Fruit fly (Drosophila melanogaster) whole organism, embryonic: ENCODE data around the gene CG13896.
A peak's percentile ranks its signal among the peaks of the same experiment; 100 is the strongest.

ENCODE experiments used
- Abd-B ChIP-seq: fragments of 200-800 bp; sonication (Bioruptor generic); optimal IDR thresholded peaks from 2 replicates; lab custom pipeline; 2018; ENCODE audit warnings: missing biosample characterization, mild to moderate bottlenecking, missing genetic modification characterization, moderate library complexity
- Awh ChIP-seq: fragments of 200-800 bp; sonication (Bioruptor generic); IDR thresholded peaks from 2 replicates; pipeline ENCODE4, ENCODE4 v1.3.6; 2022; ENCODE audit warnings: missing biosample characterization, missing genetic modification characterization
- CG10565 ChIP-seq: fragments of 200-800 bp; sonication (Bioruptor generic); optimal IDR thresholded peaks from 3 replicates; lab custom pipeline; 2016; ENCODE audit warnings: missing biosample characterization, mild to moderate bottlenecking, missing genetic modification characterization
- CG14441 ChIP-seq: fragments of 200-800 bp; sonication (Bioruptor generic); IDR thresholded peaks from 2 replicates; pipeline ENCODE4 v1.3.6; 2022; ENCODE audit warnings: missing biosample characterization, missing genetic modification characterization
- CG1602 ChIP-seq: fragments of 200-800 bp; sonication (Bioruptor generic); optimal IDR thresholded peaks from 3 replicates; lab custom pipeline; 2016; ENCODE audit warnings: missing biosample characterization, missing genetic modification characterization
- CG17359 ChIP-seq: fragments of 200-800 bp; sonication (Bioruptor generic); optimal IDR thresholded peaks from 3 replicates; lab custom pipeline; 2018; ENCODE audit warnings: missing biosample characterization, mild to moderate bottlenecking, missing genetic modification characterization, moderate library complexity
- CG2116 ChIP-seq: fragments of 200-800 bp; sonication (Bioruptor generic); optimal IDR thresholded peaks from 3 replicates; lab custom pipeline; 2018; ENCODE audit warnings: missing biosample characterization, mild to moderate bottlenecking, missing genetic modification characterization
- CG32772 ChIP-seq: fragments of 200-800 bp; sonication (Bioruptor generic); IDR thresholded peaks from 2 replicates; pipeline ENCODE4 v1.3.6; 2022; ENCODE audit warnings: missing biosample characterization, missing genetic modification characterization
- CG3407 ChIP-seq: fragments of 200-800 bp; sonication (Bioruptor generic); optimal IDR thresholded peaks from 2 replicates; lab custom pipeline; 2018; ENCODE audit warnings: missing biosample characterization, mild to moderate bottlenecking, missing genetic modification characterization
- CG34422 ChIP-seq: fragments of 200-800 bp; sonication (Bioruptor generic); IDR thresholded peaks from 3 replicates; pipeline ENCODE4 v1.3.6; 2022; ENCODE audit warnings: missing biosample characterization, missing genetic modification characterization
- CG4360 ChIP-seq: fragments of 200-800 bp; sonication (Bioruptor generic); IDR thresholded peaks from 2 replicates; pipeline ENCODE4 v1.3.6; 2022; ENCODE audit warnings: missing biosample characterization, missing genetic modification characterization
- CG4424 ChIP-seq: fragments of 200-800 bp; sonication (Bioruptor generic); optimal IDR thresholded peaks from 3 replicates; lab custom pipeline; 2016; ENCODE audit warnings: missing biosample characterization, missing genetic modification characterization
- CG6175 ChIP-seq: fragments of 200-800 bp; sonication (Bioruptor generic); IDR thresholded peaks from 3 replicates; pipeline ENCODE4 v1.3.6; 2022; ENCODE audit warnings: missing biosample characterization, missing genetic modification characterization
- CG6654 ChIP-seq: fragments of 200-800 bp; sonication (Bioruptor generic); optimal IDR thresholded peaks from 2 replicates; lab custom pipeline; 2017; ENCODE audit warnings: missing biosample characterization, mild to moderate bottlenecking, missing genetic modification characterization
- CG9876 ChIP-seq: fragments of 200-800 bp; sonication (Bioruptor generic); optimal IDR thresholded peaks from 2 replicates; lab custom pipeline; 2016; ENCODE audit warnings: missing biosample characterization, missing genetic modification characterization
- Camta ChIP-seq: fragments of 200-800 bp; sonication (Bioruptor generic); optimal IDR thresholded peaks from 2 replicates; lab custom pipeline; 2016; ENCODE audit warnings: missing biosample characterization, missing genetic modification characterization
- D ChIP-seq, 2 experiments: fragments of 200-800 bp in 1 of 2; fragments of >200 bp in 1 of 2; sonication (Bioruptor generic) in 1 of 2; optimal IDR thresholded peaks; 2 replicates in 1 of 2; 3 replicates in 1 of 2; lab custom pipeline; 2017; ENCODE audit warnings: mild to moderate bottlenecking in 1 of 2, missing biosample characterization in 1 of 2, missing genetic modification characterization in 1 of 2, missing genetic modification reagents in 1 of 2
- D19B ChIP-seq: fragments of 200-800 bp; sonication (Bioruptor generic); optimal IDR thresholded peaks from 2 replicates; lab custom pipeline; 2017; ENCODE audit warnings: missing biosample characterization, mild to moderate bottlenecking, missing genetic modification characterization
- Dad ChIP-seq: fragments of 200-800 bp; sonication (Bioruptor generic); optimal IDR thresholded peaks from 3 replicates; lab custom pipeline; 2016; ENCODE audit warnings: missing biosample characterization, missing genetic modification characterization
- Deaf1 ChIP-seq: fragments of 200-800 bp; optimal IDR thresholded peaks from 3 replicates; lab custom pipeline; 2019; ENCODE audit warnings: missing biosample characterization, mild to moderate bottlenecking, missing genetic modification characterization, moderate library complexity
- E2f2 ChIP-seq: fragments of 200-800 bp; sonication (Bioruptor generic); IDR thresholded peaks from 2 replicates; pipeline ENCODE4 v1.3.6; 2022; ENCODE audit warnings: missing biosample characterization, missing genetic modification characterization
- Lim3 ChIP-seq: fragments of 200-800 bp; sonication (Bioruptor generic); IDR thresholded peaks from 2 replicates; pipeline ENCODE4 v1.3.6; 2022; ENCODE audit warnings: missing biosample characterization, missing genetic modification characterization
- Lpt ChIP-seq: fragments of >200 bp; optimal IDR thresholded peaks from 2 replicates; lab custom pipeline; 2018; ENCODE audit warnings: missing biosample characterization, missing genetic modification characterization
- MESR4 ChIP-seq: fragments of 200-800 bp; sonication (Bioruptor generic); optimal IDR thresholded peaks from 2 replicates; lab custom pipeline; 2018; ENCODE audit warnings: missing biosample characterization, mild to moderate bottlenecking, missing genetic modification characterization, moderate library complexity
- Med ChIP-seq: fragments of 200-800 bp; sonication (Bioruptor generic); peaks from one replicate; lab custom pipeline; 2016; ENCODE audit warnings: missing biosample characterization, missing genetic modification characterization, mild to moderate bottlenecking, inconsistent platforms, moderate library complexity
- NfI ChIP-seq: fragments of 200-800 bp; sonication (Bioruptor generic); optimal IDR thresholded peaks from 3 replicates; lab custom pipeline; 2018; ENCODE audit warnings: missing biosample characterization, mild to moderate bottlenecking, missing genetic modification characterization, moderate library complexity
- PHDP ChIP-seq: fragments of 200-800 bp; sonication (Bioruptor generic); optimal IDR thresholded peaks from 3 replicates; lab custom pipeline; 2018; ENCODE audit warnings: missing biosample characterization, mild to moderate bottlenecking, missing genetic modification characterization, moderate library complexity
- Sin3A ChIP-seq: fragments of >200 bp; optimal IDR thresholded peaks from 2 replicates; lab custom pipeline; 2018
- Sox102F ChIP-seq: fragments of 200-800 bp; sonication (Bioruptor generic); optimal IDR thresholded peaks from 2 replicates; lab custom pipeline; 2018; ENCODE audit warnings: missing biosample characterization, mild to moderate bottlenecking, missing genetic modification characterization, moderate library complexity
- Usf ChIP-seq: fragments of 200-800 bp; sonication (Bioruptor generic); optimal IDR thresholded peaks from 2 replicates; lab custom pipeline; 2017; ENCODE audit warnings: missing genotype, missing biosample characterization, missing genetic modification characterization
- ash1 ChIP-seq: fragments of 200-800 bp; sonication (Bioruptor generic); optimal IDR thresholded peaks from 2 replicates; lab custom pipeline; 2018; ENCODE audit warnings: missing biosample characterization, mild to moderate bottlenecking, missing genetic modification characterization
- bowl ChIP-seq: fragments of 200-800 bp; sonication (Bioruptor generic); IDR thresholded peaks from 2 replicates; pipeline ENCODE4 v1.3.6; 2022; ENCODE audit warnings: missing biosample characterization, missing genetic modification characterization
- caup ChIP-seq: fragments of 200-800 bp; sonication (Bioruptor generic); optimal IDR thresholded peaks from 3 replicates; lab custom pipeline; 2017; ENCODE audit warnings: missing biosample characterization, mild to moderate bottlenecking, missing genetic modification characterization, moderate library complexity; ENCODE audit not compliant: severe bottlenecking
- crc ChIP-seq: fragments of 200-800 bp; sonication (Bioruptor generic); optimal IDR thresholded peaks from 2 replicates; lab custom pipeline; 2016; ENCODE audit warnings: missing biosample characterization, missing genetic modification characterization
- dan ChIP-seq: fragments of 200-800 bp; sonication (Bioruptor generic); IDR thresholded peaks from 2 replicates; pipeline ENCODE4 v1.3.6; 2022; ENCODE audit warnings: missing biosample characterization, missing genetic modification characterization
- dimm ChIP-seq: fragments of 200-800 bp; sonication (Bioruptor generic); IDR thresholded peaks from 2 replicates; pipeline ENCODE4 v1.3.6; 2022; ENCODE audit warnings: missing biosample characterization, missing genetic modification characterization
- eve ChIP-seq, 2 experiments: fragments of >200 bp; optimal IDR thresholded peaks; 2 replicates each; lab custom pipeline; 2017; ENCODE audit warnings: missing biosample characterization in 2 of 2, missing genetic modification characterization in 2 of 2
- hb ChIP-seq: fragments of 200-800 bp; sonication (Bioruptor generic); IDR thresholded peaks from 3 replicates; pipeline ENCODE4 v1.3.6; 2022; ENCODE audit warnings: missing biosample characterization, missing genetic modification characterization; ENCODE audit not compliant: partially characterized antibody
- hbn ChIP-seq: fragments of 200-800 bp; sonication (Bioruptor generic); IDR thresholded peaks from 2 replicates; pipeline ENCODE4 v1.3.6; 2022; ENCODE audit warnings: missing biosample characterization, missing genetic modification characterization; ENCODE audit not compliant: partially characterized antibody
- ind ChIP-seq: fragments of 200-800 bp; sonication (Bioruptor generic); optimal IDR thresholded peaks from 3 replicates; lab custom pipeline; 2016; ENCODE audit warnings: missing biosample characterization, missing genetic modification characterization
- jigr1 ChIP-seq: fragments of 200-800 bp; sonication (Bioruptor generic); IDR thresholded peaks from 3 replicates; pipeline ENCODE4 v1.3.6; 2022; ENCODE audit warnings: missing biosample characterization, missing genetic modification characterization
- nerfin-2 ChIP-seq: fragments of 200-800 bp; sonication (Bioruptor generic); IDR thresholded peaks from 2 replicates; pipeline ENCODE4 v1.3.6; 2022; ENCODE audit warnings: missing biosample characterization, missing genetic modification characterization; ENCODE audit not compliant: partially characterized antibody
- oc ChIP-seq: fragments of 200-800 bp; sonication (Bioruptor generic); optimal IDR thresholded peaks from 2 replicates; lab custom pipeline; 2018; ENCODE audit warnings: missing biosample characterization, mild to moderate bottlenecking, missing genetic modification characterization, moderate library complexity
- pros ChIP-seq: fragments of 200-800 bp; sonication (Bioruptor generic); optimal IDR thresholded peaks from 3 replicates; lab custom pipeline; 2019; ENCODE audit warnings: missing biosample characterization, mild to moderate bottlenecking, missing genetic modification characterization, moderate library complexity
- psq ChIP-seq: fragments of 200-800 bp; sonication (Bioruptor generic); optimal IDR thresholded peaks from 2 replicates; lab custom pipeline; 2017; ENCODE audit warnings: missing biosample characterization, missing genetic modification characterization
- schlank ChIP-seq: fragments of 200-800 bp; sonication (Bioruptor generic); optimal IDR thresholded peaks from 2 replicates; lab custom pipeline; 2018; ENCODE audit warnings: missing biosample characterization, mild to moderate bottlenecking, missing genetic modification characterization
- seq ChIP-seq: fragments of 200-800 bp; sonication (Bioruptor generic); IDR thresholded peaks from 2 replicates; pipeline ENCODE4 v1.3.6; 2022; ENCODE audit warnings: missing biosample characterization, missing genetic modification characterization
- tx ChIP-seq: fragments of 200-800 bp; sonication (Bioruptor generic); optimal IDR thresholded peaks from 2 replicates; lab custom pipeline; 2016; ENCODE audit warnings: missing biosample characterization, missing genetic modification characterization
- vnd ChIP-seq: fragments of 200-800 bp; sonication (Bioruptor generic); IDR thresholded peaks from 3 replicates; pipeline ENCODE4 v1.3.6; 2022; ENCODE audit warnings: missing biosample characterization, missing genetic modification characterization; ENCODE audit not compliant: partially characterized antibody

Gene CG13896

dm6 chr3L:700160-700917, 11.3 kb downstream of the CG13896 start (continued):
- TF ChIP-seq tx (GFP tag; lab: Kevin White, UChicago) = no peak
- TF ChIP-seq CG4360 (GFP tag; lab: Robert Waterston, UW) = no peak
- no peak for TF ChIP-seq CG6175 (GFP tag; lab: Robert Waterston, UW)
- no peak for TF ChIP-seq hbn
- TF ChIP-seq CG17359 (tag; lab: Kevin White, UChicago) = peak; percentile 69
- TF ChIP-seq Usf (GFP tag; lab: Kevin White, UChicago) = no peak
- peak; percentile 9 for TF ChIP-seq CG1602
- peak; percentile 61 for TF ChIP-seq caup (GFP tag; lab: Kevin White, UChicago)
- TF ChIP-seq D19B (GFP tag; lab: Kevin White, UChicago) = peak; percentile 49
- TF ChIP-seq Lim3 = no peak
- no peak for TF ChIP-seq eve (GFP tag; optimal IDR thresholded peaks at IDR 0.05; lab: Kevin White, UChicago)
- TF ChIP-seq Abd-B = no peak
- TF ChIP-seq PHDP (tag; lab: Kevin White, UChicago) = peak; percentile 84
- TF ChIP-seq MESR4 = no peak
- no peak for TF ChIP-seq CG9876 (GFP tag; lab: Kevin White, UChicago)
- TF ChIP-seq seq (GFP tag; lab: Robert Waterston, UW) = peak; percentile 40; the same call in 1 of the 2 replicates
- TF ChIP-seq Sox102F (GFP tag; lab: Kevin White, UChicago) = peak; percentile 67
- TF ChIP-seq schlank (tag; lab: Kevin White, UChicago) = no peak
- TF ChIP-seq Lpt (GFP tag; lab: Kevin White, UChicago) = no peak
- peak; percentile 60 for TF ChIP-seq NfI (GFP tag; lab: Kevin White, UChicago)
- TF ChIP-seq bowl (GFP tag; lab: Robert Waterston, UW) = no peak
- no peak for TF ChIP-seq dimm (GFP tag; lab: Robert Waterston, UW)
- no peak for TF ChIP-seq nerfin-2 (GFP tag; lab: Robert Waterston, UW)
- TF ChIP-seq CG2116 (GFP tag; lab: Kevin White, UChicago) = peak; percentile 14
- TF ChIP-seq Deaf1 = no peak
- TF ChIP-seq pros (GFP tag; lab: Kevin White, UChicago) = no peak
- no peak for TF ChIP-seq CG6654 (GFP tag; lab: Kevin White, UChicago)
- TF ChIP-seq E2f2 (GFP tag; lab: Robert Waterston, UW) = peak; percentile 31; the same call in 1 of the 2 replicates
- TF ChIP-seq jigr1 = no peak
- TF ChIP-seq vnd = no peak
- TF ChIP-seq psq (GFP tag; lab: Kevin White, UChicago) = no peak
- TF ChIP-seq D (optimal IDR thresholded peaks at IDR 0.05; lab: Kevin White, UChicago) = no peak
- peak; percentile 28 for TF ChIP-seq D (GFP tag; optimal IDR thresholded peaks at IDR 0.05; lab: Kevin White, UChicago)
- no peak for TF ChIP-seq ash1
- no peak for TF ChIP-seq Camta
- TF ChIP-seq CG32772 = no peak
- 0 out of 2 replicates have a peak, but pooled peaks have one; percentile 30 for TF ChIP-seq CG14441 (GFP tag; lab: Robert Waterston, UW)
- no peak for TF ChIP-seq oc (tag; lab: Kevin White, UChicago)
- peak; percentile 72 for TF ChIP-seq Med (GFP tag; lab: Kevin White, UChicago)
- no peak for TF ChIP-seq dan (GFP tag; lab: Robert Waterston, UW)
- TF ChIP-seq Sin3A (lab: Kevin White, UChicago) = no peak
- TF ChIP-seq hb (GFP tag; lab: Robert Waterston, UW) = no peak
- TF ChIP-seq CG10565 (GFP tag; lab: Kevin White, UChicago) = no peak
- no peak for TF ChIP-seq CG3407 (GFP tag; lab: Kevin White, UChicago)
- TF ChIP-seq ind (GFP tag; lab: Kevin White, UChicago) = peak; percentile 21
- no peak for TF ChIP-seq Dad
- TF ChIP-seq crc (GFP tag; lab: Kevin White, UChicago) = peak; percentile 33
- TF ChIP-seq Awh (GFP tag; lab: Robert Waterston, UW) = peak; percentile 43; the same call in 1 of the 2 replicates
- peak; percentile 28 for TF ChIP-seq CG4424 (GFP tag; lab: Kevin White, UChicago)
- 0 out of 3 replicates have a peak, but pooled peaks have one; percentile 44 for TF ChIP-seq CG34422 (GFP tag; lab: Robert Waterston, UW)
